Worm (Caenorhabditis elegans) whole organism, early embryonic: ENCODE data around the gene snr-1.

Source experiments
- B0310.2 ChIP-seq: sonication (generic microtip); optimal IDR thresholded peaks from 2 replicates; lab custom pipeline; 2016; ENCODE audit warnings: mild to moderate bottlenecking, missing genetic modification characterization, missing compliant biosample characterization
- aly-1 ChIP-seq: sonication (generic microtip); optimal IDR thresholded peaks from 2 replicates; lab custom pipeline; 2016; ENCODE audit warnings: missing genetic modification characterization, missing compliant biosample characterization
- ama-1 ChIP-seq: fragments of 150-350 bp; optimal IDR thresholded peaks from 2 replicates; lab custom pipeline; 2014
- ceh-36 ChIP-seq: sonication (generic microtip); optimal IDR thresholded peaks from 2 replicates; lab custom pipeline; 2016; ENCODE audit warnings: missing genetic modification characterization, inconsistent platforms, missing compliant biosample characterization
- ets-7 ChIP-seq: sonication (generic microtip); optimal IDR thresholded peaks from 2 replicates; lab custom pipeline; 2016; ENCODE audit warnings: missing genotype, missing genetic modification characterization, missing compliant biosample characterization
- flt-1 ChIP-seq: fragments of 200-800 bp; sonication (Bioruptor generic); IDR thresholded peaks from 2 replicates; pipeline ENCODE4 v1.3.6; 2022; ENCODE audit warnings: missing genetic modification characterization, missing compliant biosample characterization
- hmbx-1 ChIP-seq: sonication (generic microtip); optimal IDR thresholded peaks from 2 replicates; lab custom pipeline; 2016; ENCODE audit warnings: mild to moderate bottlenecking, missing genetic modification characterization, missing compliant biosample characterization
- hnd-1 ChIP-seq: sonication (generic microtip); optimal IDR thresholded peaks from 2 replicates; lab custom pipeline; 2016; ENCODE audit warnings: missing genetic modification characterization, missing compliant biosample characterization
- pes-1 ChIP-seq: fragments of 200-800 bp; sonication (Bioruptor generic); IDR thresholded peaks from 2 replicates; pipeline ENCODE4 v1.3.6; 2022; ENCODE audit warnings: missing genetic modification reagents, missing genetic modification characterization, missing compliant biosample characterization
- scrt-1 ChIP-seq: fragments of 200-800 bp; sonication (Bioruptor generic); IDR thresholded peaks from 2 replicates; pipeline ENCODE4 v1.3.6; 2022; ENCODE audit warnings: missing genetic modification characterization, missing compliant biosample characterization
- sea-1 ChIP-seq: fragments of 200-800 bp; sonication (Bioruptor generic); conservative IDR thresholded peaks from 2 replicates; pipeline ENCODE4 v1.3.6; 2022; ENCODE audit warnings: missing genetic modification characterization, missing compliant biosample characterization
- tbx-11 ChIP-seq: fragments of 200-800 bp; sonication (Bioruptor generic); IDR thresholded peaks from 2 replicates; pipeline ENCODE4 v1.3.6; 2022; ENCODE audit warnings: missing genetic modification characterization, missing compliant biosample characterization
- tbx-37 ChIP-seq: fragments of 200-800 bp; sonication (Bioruptor generic); conservative IDR thresholded peaks from 2 replicates; pipeline ENCODE4 v1.3.6; 2022; ENCODE audit warnings: missing genetic modification reagents, missing genetic modification characterization, missing compliant biosample characterization
- tra-4 ChIP-seq: sonication (generic microtip); optimal IDR thresholded peaks from 2 replicates; lab custom pipeline; 2017; ENCODE audit warnings: missing genetic modification characterization, missing compliant biosample characterization

ce11 chrIV:17084839-17085238, 3.0 kb upstream of the snr-1 start:
- TF ChIP-seq tbx-11 (GFP tag; lab: Robert Waterston, UW) (no peak), ama-1 (lab: Kevin White, UChicago) (no peak), sea-1 (GFP tag; lab: Robert Waterston, UW) (no peak), aly-1 (tag; lab: Kevin White, UChicago) (no peak), tra-4 (tag; lab: Kevin White, UChicago) (no peak), B0310.2 (tag; lab: Kevin White, UChicago) (no peak), hnd-1 (no peak), hmbx-1 (tag; lab: Kevin White, UChicago) (no peak), flt-1 (GFP tag; lab: Robert Waterston, UW) (no peak), ets-7 (tag; lab: Kevin White, UChicago) (no peak), scrt-1 (GFP tag; lab: Robert Waterston, UW) (no peak), tbx-37 (GFP tag; lab: Robert Waterston, UW) (no peak), pes-1 (GFP tag; lab: Robert Waterston, UW) (no peak), ceh-36 (tag; lab: Kevin White, UChicago) (no peak)
